5 fruit fly cellular contexts compared by ENCODE assay signal in the genomic region with DNA sequence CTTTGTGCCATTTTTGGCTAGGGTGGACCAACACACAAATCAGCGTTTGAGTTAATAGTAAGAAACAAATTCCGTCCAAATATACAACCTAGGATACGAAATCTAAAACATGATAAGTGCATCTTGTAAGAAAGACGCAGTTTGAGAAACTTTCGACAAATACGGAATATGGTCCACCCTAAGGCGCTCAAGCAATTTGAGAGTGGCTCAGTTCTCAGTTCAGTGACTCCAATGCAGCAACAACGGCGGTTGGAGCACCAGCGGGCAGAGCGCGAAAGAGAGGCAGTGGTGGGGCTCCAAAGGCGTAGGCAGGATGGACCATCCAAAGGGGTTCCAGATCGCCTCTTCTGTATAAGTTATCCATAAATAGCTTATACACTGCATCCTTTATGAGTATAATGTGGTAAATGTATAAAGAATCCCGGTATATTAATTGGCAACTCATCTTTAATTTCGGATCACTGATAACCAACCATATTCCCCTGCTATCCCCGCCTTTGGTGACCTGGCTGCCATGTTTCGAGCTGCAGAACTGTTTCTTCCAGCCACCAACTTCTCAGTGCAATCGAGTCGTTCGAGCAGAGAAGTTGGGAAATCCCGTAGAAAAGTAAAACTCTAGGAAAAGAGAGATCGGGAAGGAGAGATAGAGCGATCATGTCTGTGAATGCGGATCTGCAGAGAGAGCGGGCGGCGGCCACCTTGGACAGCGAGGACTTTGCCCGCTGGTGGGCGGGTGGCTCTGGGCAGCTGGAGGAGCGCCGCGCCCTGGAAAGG.
TF ChIP-seq lines count a peak whose summit lies in the region.

TSS of gene CG4586 (plus strand) at position 555 of the 774 bp plus-strand sequence.

- peak; percentile 59 for TF ChIP-seq CTCF in whole organism, embryonic (GFP tag; optimal IDR thresholded peaks at IDR 0.05; lab: Kevin White, UChicago)

TF ChIP-seq in whole organism, adult, 20 proteins besides CTCF, POLR2A, EP300 and RAD21 (continues in another document):
- peak; percentile 71 for TF ChIP-seq CG5204 (GFP tag; optimal IDR thresholded peaks at IDR 0.05; lab: Kevin White, UChicago)
- TF ChIP-seq pad (GFP tag; optimal IDR thresholded peaks at IDR 0.05; lab: Kevin White, UChicago): peak; percentile 58
- peak; percentile 34 for TF ChIP-seq toe (GFP tag; optimal IDR thresholded peaks at IDR 0.05; lab: Kevin White, UChicago)
- TF ChIP-seq cic (GFP tag; optimal IDR thresholded peaks at IDR 0.05; lab: Kevin White, UChicago): no peak
- no peak for TF ChIP-seq Clk (GFP tag; optimal IDR thresholded peaks at IDR 0.05; lab: Kevin White, UChicago)
- peak; percentile 76 for TF ChIP-seq CG1620 (GFP tag; optimal IDR thresholded peaks at IDR 0.05; lab: Kevin White, UChicago)
- TF ChIP-seq bab1 (GFP tag; optimal IDR thresholded peaks at IDR 0.05; lab: Kevin White, UChicago): peak; percentile 97
- peak; percentile 63 for TF ChIP-seq Hr96 (GFP tag; optimal IDR thresholded peaks at IDR 0.05; lab: Kevin White, UChicago)
- peak; percentile 70 for TF ChIP-seq Mnt (GFP tag; optimal IDR thresholded peaks at IDR 0.05; lab: Kevin White, UChicago)
- peak; percentile 78 for TF ChIP-seq CG11617 (GFP tag; optimal IDR thresholded peaks at IDR 0.05; lab: Kevin White, UChicago)
- TF ChIP-seq CG33017 (tag; optimal IDR thresholded peaks at IDR 0.05; lab: Kevin White, UChicago): peak; percentile 83
- no peak for TF ChIP-seq ovo (GFP tag; optimal IDR thresholded peaks at IDR 0.05; lab: Kevin White, UChicago)
- TF ChIP-seq kay (GFP tag; lab: Kevin White, UChicago; ENCODE audit: borderline replicate concordance): no peak
- TF ChIP-seq CG7101 (tag; optimal IDR thresholded peaks at IDR 0.05; lab: Kevin White, UChicago): peak; percentile 89
- peak; percentile 59 for TF ChIP-seq tj (GFP tag; optimal IDR thresholded peaks at IDR 0.05; lab: Kevin White, UChicago)
- peak; percentile 75 for TF ChIP-seq Crg-1 (GFP tag; optimal IDR thresholded peaks at IDR 0.05; lab: Kevin White, UChicago)

TF ChIP-seq in whole organism, embryonic, 481 proteins besides CTCF, POLR2A, EP300 and RAD21 (continues in another document):
- TF ChIP-seq fd96Cb (tag; optimal IDR thresholded peaks at IDR 0.05; lab: Kevin White, UChicago) (peak; percentile 87), pan (optimal IDR thresholded peaks at IDR 0.05; lab: Kevin White, UChicago) (no peak), pan (GFP tag; optimal IDR thresholded peaks at IDR 0.05 in 1 of 2, IDR thresholded peaks at IDR 0.05 in 1 of 2) (peak in 1 of 2 experiments; percentile 97), Opbp (GFP tag; IDR thresholded peaks at IDR 0.05; lab: Robert Waterston, UW; ENCODE audit: partially characterized antibody) (no peak), CG15479 (GFP tag; optimal IDR thresholded peaks at IDR 0.05; lab: Kevin White, UChicago) (peak; percentile 7), Dll (GFP tag; IDR thresholded peaks at IDR 0.05; lab: Robert Waterston, UW; ENCODE audit: partially characterized antibody) (no peak), Hmr (GFP tag; optimal IDR thresholded peaks at IDR 0.05; lab: Kevin White, UChicago) (peak; percentile 98), HHEX (GFP tag; optimal IDR thresholded peaks at IDR 0.05; lab: Kevin White, UChicago) (peak; percentile 97), Sin3A (optimal IDR thresholded peaks at IDR 0.05; lab: Kevin White, UChicago) (no peak), CG11504 (tag; optimal IDR thresholded peaks at IDR 0.05; lab: Kevin White, UChicago) (peak; percentile 93), CG6689 (GFP tag; IDR thresholded peaks at IDR 0.05; lab: Robert Waterston, UW) (peak; percentile 91), CG14014 (GFP tag; IDR thresholded peaks at IDR 0.05; lab: Robert Waterston, UW) (peak; percentile 94), wdn (GFP tag; IDR thresholded peaks at IDR 0.05; lab: Robert Waterston, UW) (peak; percentile 93), CG3281 (GFP tag; optimal IDR thresholded peaks at IDR 0.05; lab: Kevin White, UChicago) (peak; percentile 98), Dad (GFP tag; optimal IDR thresholded peaks at IDR 0.05; lab: Kevin White, UChicago) (peak; percentile 91), CG1647 (GFP tag; optimal IDR thresholded peaks at IDR 0.05; lab: Kevin White, UChicago) (peak; percentile 93)

TF ChIP-seq in whole organism, prepupa, 60 proteins besides CTCF, POLR2A, EP300 and RAD21 (continues in another document):
- TF ChIP-seq cyc (GFP tag; optimal IDR thresholded peaks at IDR 0.05; lab: Kevin White, UChicago): peak; percentile 95
- TF ChIP-seq Eip93F (GFP tag; optimal IDR thresholded peaks at IDR 0.05; lab: Kevin White, UChicago): peak; percentile 96
- TF ChIP-seq CG8119 (GFP tag; IDR thresholded peaks at IDR 0.05; lab: Robert Waterston, UW): peak; percentile 99
- peak; percentile 96 for TF ChIP-seq CG31627 (GFP tag; optimal IDR thresholded peaks at IDR 0.05; lab: Kevin White, UChicago)
- peak; percentile 97 for TF ChIP-seq Gug (GFP tag; IDR thresholded peaks at IDR 0.05; lab: Robert Waterston, UW)
- TF ChIP-seq Lpt (GFP tag; optimal IDR thresholded peaks at IDR 0.05; lab: Kevin White, UChicago): peak; percentile 98
- peak; percentile 95 for TF ChIP-seq CG10631 (GFP tag; optimal IDR thresholded peaks at IDR 0.05; lab: Kevin White, UChicago)
- TF ChIP-seq achi (GFP tag; optimal IDR thresholded peaks at IDR 0.05; lab: Kevin White, UChicago): peak; percentile 97
- peak; percentile 98 for TF ChIP-seq ss (GFP tag; optimal IDR thresholded peaks at IDR 0.05; lab: Kevin White, UChicago)
- peak; percentile 97 for TF ChIP-seq Hr4 (GFP tag; optimal IDR thresholded peaks at IDR 0.05; lab: Kevin White, UChicago)
- TF ChIP-seq vri (GFP tag; optimal IDR thresholded peaks at IDR 0.05; lab: Kevin White, UChicago): peak; percentile 98
- peak; percentile 99 for TF ChIP-seq CG3919 (GFP tag; optimal IDR thresholded peaks at IDR 0.05; lab: Kevin White, UChicago)
- peak; percentile 98 for TF ChIP-seq CG16779 (tag; optimal IDR thresholded peaks at IDR 0.05; lab: Kevin White, UChicago)
- TF ChIP-seq CG1621 (tag; optimal IDR thresholded peaks at IDR 0.05; lab: Kevin White, UChicago): peak; percentile 99
- peak; percentile 95 for TF ChIP-seq fd59A (GFP tag; optimal IDR thresholded peaks at IDR 0.05; lab: Kevin White, UChicago)
- peak; percentile 98 for TF ChIP-seq CG6808 (GFP tag; optimal IDR thresholded peaks at IDR 0.05; lab: Kevin White, UChicago)
- TF ChIP-seq Eip75B (GFP tag; optimal IDR thresholded peaks at IDR 0.05; lab: Kevin White, UChicago): peak; percentile 97

TF ChIP-seq in whole organism, pupa, 21 proteins besides CTCF, POLR2A, EP300 and RAD21 (continues in another document):
- TF ChIP-seq CG34367 (tag; optimal IDR thresholded peaks at IDR 0.05; lab: Kevin White, UChicago) (peak; percentile 98), fd96Ca (GFP tag; IDR thresholded peaks at IDR 0.05; lab: Robert Waterston, UW) (peak; percentile 99), CG10348 (GFP tag; IDR thresholded peaks at IDR 0.05; lab: Robert Waterston, UW) (peak; percentile 75), CG8301 (tag; optimal IDR thresholded peaks at IDR 0.05; lab: Kevin White, UChicago) (peak; percentile 99), CG13204 (GFP tag; optimal IDR thresholded peaks at IDR 0.05; lab: Kevin White, UChicago) (peak; percentile 95), CG15710 (tag; optimal IDR thresholded peaks at IDR 0.05; lab: Kevin White, UChicago) (peak; percentile 95), Pif1A (GFP tag; optimal IDR thresholded peaks at IDR 0.05; lab: Kevin White, UChicago) (peak; percentile 99), CG14655 (GFP tag; optimal IDR thresholded peaks at IDR 0.05; lab: Kevin White, UChicago) (peak; percentile 98), D1 (tag; optimal IDR thresholded peaks at IDR 0.05; lab: Kevin White, UChicago) (peak; percentile 97), Pif1B (GFP tag; optimal IDR thresholded peaks at IDR 0.05; lab: Kevin White, UChicago) (peak; percentile 100), rn (GFP tag; IDR thresholded peaks at IDR 0.05; lab: Robert Waterston, UW) (peak; percentile 91), Snoo (tag; optimal IDR thresholded peaks at IDR 0.05; lab: Kevin White, UChicago) (peak; percentile 95), CG4496 (GFP tag; IDR thresholded peaks at IDR 0.05; lab: Robert Waterston, UW) (peak; percentile 99), gl (tag; optimal IDR thresholded peaks at IDR 0.05; lab: Kevin White, UChicago) (peak; percentile 98), CG8159 (tag; optimal IDR thresholded peaks at IDR 0.05; lab: Kevin White, UChicago) (peak; percentile 100), CG32121 (GFP tag; IDR thresholded peaks at IDR 0.05; lab: Robert Waterston, UW) (peak; percentile 99), EcR (GFP tag; optimal IDR thresholded peaks at IDR 0.05; lab: Kevin White, UChicago) (peak; percentile 99), CG12605 (GFP tag; IDR thresholded peaks at IDR 0.05; lab: Robert Waterston, UW) (peak; percentile 100)

TF ChIP-seq in whole organism, wandering third instar larva, 38 proteins besides CTCF, POLR2A, EP300 and RAD21 (continues in another document):
- TF ChIP-seq dl (GFP tag; optimal IDR thresholded peaks at IDR 0.05; lab: Kevin White, UChicago; ENCODE audit: insufficient read depth in 1 of 2, partially characterized antibody in 2 of 2): no peak
- peak; percentile 88 for TF ChIP-seq Jra (GFP tag; optimal IDR thresholded peaks at IDR 0.05; lab: Kevin White, UChicago)
- TF ChIP-seq Mio (GFP tag; optimal IDR thresholded peaks at IDR 0.05; lab: Kevin White, UChicago): peak; percentile 76
- peak; percentile 93 for TF ChIP-seq HLH106 (tag; optimal IDR thresholded peaks at IDR 0.05; lab: Kevin White, UChicago)
- TF ChIP-seq sage (GFP tag; optimal IDR thresholded peaks at IDR 0.05; lab: Kevin White, UChicago): peak; percentile 98
- peak; percentile 88 for TF ChIP-seq Hr83 (GFP tag; optimal IDR thresholded peaks at IDR 0.05; lab: Kevin White, UChicago; ENCODE audit: poor library complexity, severe bottlenecking)
- TF ChIP-seq GATAd (GFP tag; optimal IDR thresholded peaks at IDR 0.05; lab: Kevin White, UChicago): peak; percentile 72
- TF ChIP-seq dmrt93B (GFP tag; optimal IDR thresholded peaks at IDR 0.05; lab: Kevin White, UChicago): peak; percentile 79
- no peak for TF ChIP-seq Dfd (GFP tag; optimal IDR thresholded peaks at IDR 0.05; lab: Kevin White, UChicago)
- TF ChIP-seq rgr (GFP tag; optimal IDR thresholded peaks at IDR 0.05; lab: Kevin White, UChicago): peak; percentile 96
- peak; percentile 89 for TF ChIP-seq psq (GFP tag; optimal IDR thresholded peaks at IDR 0.05; lab: Kevin White, UChicago)
- TF ChIP-seq brk (GFP tag; optimal IDR thresholded peaks at IDR 0.05; lab: Kevin White, UChicago): peak; percentile 92
- TF ChIP-seq CG9705 (GFP tag; optimal IDR thresholded peaks at IDR 0.05; lab: Kevin White, UChicago): peak; percentile 77
- TF ChIP-seq OdsH (GFP tag; optimal IDR thresholded peaks at IDR 0.05; lab: Kevin White, UChicago): peak; percentile 95
- TF ChIP-seq lola (GFP tag; optimal IDR thresholded peaks at IDR 0.05; lab: Kevin White, UChicago): no peak
- TF ChIP-seq br (GFP tag; optimal IDR thresholded peaks at IDR 0.05; lab: Kevin White, UChicago): peak; percentile 98
- peak; percentile 98 for TF ChIP-seq h (GFP tag; optimal IDR thresholded peaks at IDR 0.05; lab: Kevin White, UChicago)
- TF ChIP-seq N (GFP tag; optimal IDR thresholded peaks at IDR 0.05; lab: Kevin White, UChicago): no peak
- peak; percentile 91 for TF ChIP-seq woc (GFP tag; optimal IDR thresholded peaks at IDR 0.05; lab: Kevin White, UChicago)
- peak; percentile 96 for TF ChIP-seq Sp1 (GFP tag; optimal IDR thresholded peaks at IDR 0.05; lab: Kevin White, UChicago)
